Fruit fly (Drosophila melanogaster): ENCODE data around the gene CG6800.

The CG6800 gene

DNA sequence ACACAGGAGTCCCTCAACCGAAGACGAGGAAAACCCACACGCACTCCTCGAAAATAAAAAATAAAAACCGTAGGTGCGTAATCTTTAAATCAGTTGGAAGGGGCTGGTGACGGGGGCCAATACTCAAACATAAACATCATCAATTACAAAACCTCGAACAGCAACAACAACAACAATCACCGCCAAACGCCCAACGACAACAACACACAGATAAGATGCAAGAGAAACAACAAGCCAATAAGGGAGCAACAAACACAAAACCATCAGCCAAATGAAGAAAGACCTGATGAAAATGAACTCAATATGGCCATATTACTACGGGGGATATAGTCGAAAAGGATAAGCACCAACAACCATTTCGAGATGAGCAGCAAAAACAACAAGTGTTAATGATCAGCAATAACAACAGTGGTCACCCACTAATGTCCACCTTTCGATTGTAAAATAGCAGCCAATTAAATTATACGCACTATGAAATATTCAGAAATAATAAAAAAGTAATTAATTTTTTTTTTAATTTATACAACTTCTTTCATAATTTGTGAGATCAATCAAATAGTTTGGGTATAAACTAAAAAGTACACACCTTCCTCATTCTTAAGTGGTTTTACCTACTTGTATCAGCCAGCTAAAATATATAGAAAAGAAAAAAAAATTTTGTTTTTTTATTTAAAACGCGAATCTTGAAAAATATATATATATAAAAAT, 47.9 kb downstream of the CG6800 start:
- peak; percentile 72 for TF ChIP-seq CG17801 (GFP tag; optimal IDR thresholded peaks at IDR 0.05; ENCODE audit: partially characterized antibody)

DNA sequence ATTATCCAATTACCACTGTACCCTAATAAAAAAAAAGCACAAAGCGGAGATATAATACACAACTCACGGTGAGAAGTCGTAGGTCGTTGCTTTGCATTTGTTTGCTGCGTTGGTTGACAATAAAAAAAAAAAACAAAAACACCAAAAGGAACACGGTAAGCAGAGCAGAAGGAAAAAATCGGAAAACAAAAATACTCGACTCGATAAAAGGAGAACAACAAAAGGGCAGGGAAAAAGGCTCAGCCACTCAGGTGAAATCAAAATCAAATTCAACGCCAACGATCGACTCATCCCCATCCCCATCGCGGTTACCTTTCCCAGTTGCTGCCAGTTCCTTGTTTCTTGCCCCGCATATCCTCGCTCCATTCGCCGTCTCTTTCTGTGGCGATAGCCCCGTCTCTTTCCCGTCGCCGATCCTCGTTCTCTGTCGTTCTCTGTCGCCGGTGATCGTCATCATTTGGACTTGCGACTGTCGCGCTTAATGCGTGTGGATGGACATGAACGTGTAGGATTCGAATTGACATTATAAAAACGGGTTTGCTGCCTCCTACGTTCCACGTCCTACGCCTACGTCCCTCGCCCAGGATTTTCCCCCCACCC, 48.6 kb downstream of the CG6800 start:
- TF ChIP-seq CG17801 (GFP tag; optimal IDR thresholded peaks at IDR 0.05; ENCODE audit: partially characterized antibody): no peak

- no peak for TF ChIP-seq CG17801 (GFP tag; optimal IDR thresholded peaks at IDR 0.05; ENCODE audit: partially characterized antibody)
Measured at dm6 chr3R:21825140-21825539, 49.2 kb downstream of the CG6800 start.

DNA sequence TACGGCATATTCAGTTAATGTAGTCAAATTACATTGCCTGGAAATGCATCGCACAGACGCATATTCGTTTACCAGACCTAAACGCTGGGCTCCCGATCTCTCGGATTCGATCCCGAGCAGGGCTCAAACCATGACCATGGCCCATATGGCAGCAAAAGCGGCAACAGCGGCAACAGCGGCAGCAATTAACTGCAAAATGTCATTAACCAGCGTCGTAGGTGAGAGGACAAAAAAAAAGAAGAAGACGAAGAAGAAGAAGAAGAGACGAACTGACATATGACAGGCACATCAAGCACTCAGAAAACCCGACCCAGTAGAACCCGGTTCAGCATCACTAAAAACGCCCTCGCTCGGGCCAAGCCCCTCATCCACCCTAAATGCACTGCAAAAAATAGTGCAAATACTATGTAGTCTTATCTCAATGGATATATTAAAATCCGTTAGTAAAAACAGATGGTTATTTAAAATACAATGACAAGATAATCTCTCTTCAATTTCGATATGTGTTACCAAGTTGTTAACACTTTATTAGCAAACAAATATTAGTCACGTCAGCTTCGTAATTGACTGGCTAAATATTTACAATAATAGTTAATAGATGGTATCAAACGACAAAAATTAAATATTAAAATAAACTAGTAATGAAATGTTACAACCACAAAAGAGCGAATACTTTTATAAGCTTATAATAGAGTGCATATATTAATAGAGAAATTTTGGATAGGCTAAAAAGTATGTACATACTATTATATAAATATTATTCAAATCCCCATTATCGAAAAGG, 50.0 kb downstream of the CG6800 start:
- no peak for TF ChIP-seq CG17801 (GFP tag; optimal IDR thresholded peaks at IDR 0.05; ENCODE audit: partially characterized antibody)

All from ovary, adult (tissue).